Worm (Caenorhabditis elegans): Measurements from ENCODE around the gene idpp-1.

DNA sequence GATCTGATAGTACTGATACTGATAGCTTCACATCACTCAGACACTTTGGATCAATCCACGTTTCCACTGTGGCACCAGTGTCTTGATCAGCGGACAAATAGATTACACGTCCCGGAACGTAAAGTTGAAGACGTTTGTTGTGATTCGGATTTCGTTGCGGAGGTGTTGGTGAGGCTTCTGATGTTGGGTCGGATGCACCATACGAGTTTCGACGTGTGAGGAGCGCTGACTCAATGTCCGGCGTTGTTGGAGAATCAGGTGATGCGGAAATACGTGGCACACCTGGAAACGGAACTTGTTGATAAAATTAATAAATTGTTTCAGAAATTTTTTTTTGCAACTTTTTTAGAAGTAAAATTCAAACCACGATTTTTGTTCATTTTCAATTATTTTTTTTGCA lies 38.3 kb downstream of the idpp-1 start, which contains the start of gene alh-11:
- TF ChIP-seq ama-1 (optimal IDR thresholded peaks at IDR 0.05) (no peak), lin-1 (GFP tag; IDR thresholded peaks at IDR 0.05) (no peak), unc-39 (tag; optimal IDR thresholded peaks at IDR 0.05) (no peak), lin-39 (tag; optimal IDR thresholded peaks at IDR 0.05) (no peak), dpl-1 (GFP tag; optimal IDR thresholded peaks at IDR 0.05) (no peak), saeg-2 (GFP tag; IDR thresholded peaks at IDR 0.05) (no peak), nhr-102 (tag; optimal IDR thresholded peaks at IDR 0.05) (no peak), skn-1 (tag; optimal IDR thresholded peaks at IDR 0.05) (no peak), nhr-11 (tag; optimal IDR thresholded peaks at IDR 0.05) (no peak), aha-1 (tag) (no peak)
